Worm (Caenorhabditis elegans) whole organism, late embryonic: ENCODE results near the gene H20J04.6.

Experiments used
- C38D4.7 ChIP-seq: fragments of 200-800 bp; sonication (Bioruptor generic); optimal IDR thresholded peaks from 2 replicates; lab custom pipeline; 2018; ENCODE audit warnings: mild to moderate bottlenecking, missing genetic modification characterization, moderate library complexity, missing compliant biosample characterization
- ama-1 ChIP-seq: fragments of 150-350 bp; optimal IDR thresholded peaks from 2 replicates; lab custom pipeline; 2014
- dve-1 ChIP-seq: sonication (generic microtip); optimal IDR thresholded peaks from 2 replicates; lab custom pipeline; 2017; ENCODE audit warnings: antibody characterized with exemption, mild to moderate bottlenecking, missing genetic modification characterization, missing compliant biosample characterization
- elt-2 ChIP-seq: sonication (generic microtip); optimal IDR thresholded peaks from 2 replicates; lab custom pipeline; 2016; ENCODE audit warnings: missing genetic modification reagents, missing genetic modification characterization, missing compliant biosample characterization
- hlh-8 ChIP-seq: sonication (generic microtip); optimal IDR thresholded peaks from 2 replicates; lab custom pipeline; 2016; ENCODE audit warnings: missing genotype, missing genetic modification characterization, missing compliant biosample characterization
- nfya-1 ChIP-seq: sonication (generic microtip); optimal IDR thresholded peaks from 2 replicates; lab custom pipeline; 2017; ENCODE audit warnings: missing genetic modification characterization, mild to moderate bottlenecking, missing compliant biosample characterization, antibody characterized with exemption, moderate library complexity
- pag-3 ChIP-seq: sonication (generic microtip); optimal IDR thresholded peaks from 2 replicates; lab custom pipeline; 2016; ENCODE audit warnings: missing compliant biosample characterization, missing genetic modification characterization, borderline replicate concordance
- pha-4 ChIP-seq: fragments of 150-350 bp; optimal IDR thresholded peaks from 2 replicates; lab custom pipeline; 2018; ENCODE audit warnings: missing biosample characterization, missing genetic modification reagents, missing genetic modification characterization
- rnt-1 ChIP-seq: sonication (generic microtip); optimal IDR thresholded peaks from 2 replicates; lab custom pipeline; 2016; ENCODE audit warnings: missing genetic modification characterization, missing compliant biosample characterization
- sdc-2 ChIP-seq: sonication (generic microtip); optimal IDR thresholded peaks from 2 replicates; lab custom pipeline; 2016; ENCODE audit warnings: missing genotype, missing genetic modification characterization, missing compliant biosample characterization

DNA sequence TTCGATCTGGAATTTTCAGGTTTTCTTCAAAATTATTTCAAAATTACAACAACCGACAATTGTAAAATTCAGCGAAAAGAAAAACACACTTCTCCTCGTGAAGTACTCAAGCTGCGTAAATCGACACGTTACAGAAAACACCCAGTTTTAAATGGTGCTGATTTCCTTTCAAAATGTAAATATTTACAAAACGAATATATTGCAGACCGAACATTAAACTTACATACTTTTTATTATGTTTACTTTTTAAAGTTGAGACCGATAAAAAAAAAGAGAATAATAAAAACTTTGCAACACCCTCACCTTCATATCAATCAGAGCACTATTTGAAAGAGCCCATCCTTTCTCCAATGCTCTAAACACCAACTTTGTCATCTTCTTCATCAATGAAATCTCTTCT is 47.8 kb downstream of the H20J04.6 start:
- TF ChIP-seq ama-1 (lab: Kevin White, UChicago), result no peak
- no peak for TF ChIP-seq C38D4.7 (GFP tag; lab: Kevin White, UChicago)
- TF ChIP-seq pha-4 (tag; lab: Kevin White, UChicago), result no peak
- TF ChIP-seq rnt-1 (tag; lab: Kevin White, UChicago), result no peak
- TF ChIP-seq nfya-1 (tag; lab: Kevin White, UChicago), result no peak
- no peak for TF ChIP-seq pag-3 (tag; lab: Kevin White, UChicago)
- TF ChIP-seq sdc-2 (tag; lab: Kevin White, UChicago), result no peak
- TF ChIP-seq dve-1 (tag; lab: Kevin White, UChicago), result no peak
- TF ChIP-seq hlh-8 (tag; lab: Kevin White, UChicago), result no peak
- TF ChIP-seq elt-2, result no peak
